Fruit fly (Drosophila melanogaster) whole organism, embryonic: ENCODE results near the gene Lip3.

Experiments used
- BtbVII ChIP-seq: fragments of 200-800 bp; sonication (Bioruptor generic); optimal IDR thresholded peaks from 3 replicates; lab custom pipeline; 2017; ENCODE audit warnings: missing biosample characterization, mild to moderate bottlenecking, missing genetic modification characterization
- CG10209 ChIP-seq: fragments of 200-800 bp; sonication (Bioruptor generic); optimal IDR thresholded peaks from 3 replicates; lab custom pipeline; 2017; ENCODE audit warnings: missing biosample characterization, mild to moderate bottlenecking, missing genetic modification characterization, missing genetic modification reagents
- CG10267 ChIP-seq: fragments of 200-800 bp; sonication (Bioruptor generic); optimal IDR thresholded peaks from 2 replicates; lab custom pipeline; 2018; ENCODE audit warnings: missing biosample characterization, mild to moderate bottlenecking, missing genetic modification characterization, moderate library complexity
- CG10321 ChIP-seq: fragments of 200-800 bp; sonication (Bioruptor generic); IDR thresholded peaks from 2 replicates; pipeline ENCODE4 v1.3.6; 2022; ENCODE audit warnings: missing biosample characterization, missing genetic modification characterization
- CG10543 ChIP-seq: fragments of 200-800 bp; sonication (Bioruptor generic); optimal IDR thresholded peaks from 3 replicates; lab custom pipeline; 2017; ENCODE audit warnings: missing biosample characterization, mild to moderate bottlenecking, missing genetic modification characterization, moderate library complexity
- CG11504 ChIP-seq: fragments of 200-800 bp; sonication (Bioruptor generic); optimal IDR thresholded peaks from 3 replicates; lab custom pipeline; 2019; ENCODE audit warnings: missing biosample characterization, mild to moderate bottlenecking, missing genetic modification characterization, moderate library complexity
- CG12769 ChIP-seq: fragments of 200-800 bp; sonication (Bioruptor generic); optimal IDR thresholded peaks from 2 replicates; lab custom pipeline; 2019; ENCODE audit warnings: missing biosample characterization, mild to moderate bottlenecking, missing genetic modification characterization, moderate library complexity
- CG14014 ChIP-seq: fragments of 200-800 bp; sonication (Bioruptor generic); IDR thresholded peaks from 2 replicates; pipeline ENCODE4 v1.3.6; 2022; ENCODE audit warnings: missing biosample characterization, missing genetic modification characterization
- CG15479 ChIP-seq: fragments of 200-800 bp; sonication (Bioruptor generic); optimal IDR thresholded peaks from 3 replicates; lab custom pipeline; 2019; ENCODE audit warnings: missing biosample characterization, mild to moderate bottlenecking, missing genetic modification characterization, moderate library complexity
- CG16863 ChIP-seq: fragments of 200-800 bp; sonication (Bioruptor generic); optimal IDR thresholded peaks from 3 replicates; lab custom pipeline; 2016; ENCODE audit warnings: missing biosample characterization, missing genetic modification characterization
- CG17802 ChIP-seq: fragments of 200-800 bp; sonication (Bioruptor generic); optimal IDR thresholded peaks from 2 replicates; lab custom pipeline; 2018; ENCODE audit warnings: missing biosample characterization, mild to moderate bottlenecking, missing genetic modification characterization, moderate library complexity
- CG18011 ChIP-seq: fragments of 200-800 bp; sonication (Bioruptor generic); optimal IDR thresholded peaks from 2 replicates; lab custom pipeline; 2017; ENCODE audit warnings: missing biosample characterization, missing genetic modification characterization, mild to moderate bottlenecking, moderate library complexity, missing genotype
- CG31365 ChIP-seq: fragments of 200-800 bp; sonication (Bioruptor generic); optimal IDR thresholded peaks from 2 replicates; lab custom pipeline; 2018; ENCODE audit warnings: missing biosample characterization, mild to moderate bottlenecking, missing genetic modification characterization
- CG3407 ChIP-seq: fragments of 200-800 bp; sonication (Bioruptor generic); optimal IDR thresholded peaks from 2 replicates; lab custom pipeline; 2018; ENCODE audit warnings: missing biosample characterization, mild to moderate bottlenecking, missing genetic modification characterization
- CG4730 ChIP-seq: fragments of 200-800 bp; sonication (Bioruptor generic); IDR thresholded peaks from 2 replicates; pipeline ENCODE4 v1.3.6; 2022; ENCODE audit warnings: missing biosample characterization, missing genetic modification characterization
- CG7357 ChIP-seq: fragments of 200-800 bp; sonication (Bioruptor generic); IDR thresholded peaks from 3 replicates; pipeline ENCODE4 v1.3.6; 2022; ENCODE audit warnings: missing biosample characterization, missing genetic modification characterization
- CG7556 ChIP-seq: fragments of 200-800 bp; sonication (Bioruptor generic); optimal IDR thresholded peaks from 2 replicates; lab custom pipeline; 2017; ENCODE audit warnings: missing biosample characterization, mild to moderate bottlenecking, missing genetic modification characterization
- CG9437 ChIP-seq: fragments of 200-800 bp; sonication (Bioruptor generic); optimal IDR thresholded peaks from 2 replicates; lab custom pipeline; 2018; ENCODE audit warnings: missing biosample characterization, mild to moderate bottlenecking, missing genetic modification characterization
- CkIIα-i1 ChIP-seq: fragments of 200-800 bp; sonication (Bioruptor generic); IDR thresholded peaks from 2 replicates; pipeline ENCODE4 v1.3.6; 2022; ENCODE audit warnings: missing biosample characterization, missing genetic modification characterization
- D19A ChIP-seq: fragments of 200-800 bp; optimal IDR thresholded peaks from 3 replicates; lab custom pipeline; 2019; ENCODE audit warnings: missing biosample characterization, mild to moderate bottlenecking, missing genetic modification characterization, moderate library complexity
- Dref ChIP-seq: fragments of 200-800 bp; sonication (Bioruptor generic); IDR thresholded peaks from 2 replicates; pipeline ENCODE4 v1.3.6; 2022; ENCODE audit warnings: missing biosample characterization, missing genetic modification characterization
- Drgx ChIP-seq: fragments of 200-800 bp; sonication (Bioruptor generic); IDR thresholded peaks from 2 replicates; pipeline ENCODE4 v1.3.6; 2022; ENCODE audit warnings: missing biosample characterization, missing genetic modification characterization
- Eip74EF ChIP-seq, 2 experiments: fragments of 200-800 bp in 1 of 2; fragments of >200 bp in 1 of 2; sonication (Bioruptor generic) in 1 of 2; optimal IDR thresholded peaks; 2 replicates each; lab custom pipeline; 2017 to 2019; ENCODE audit warnings: missing biosample characterization in 2 of 2, missing genetic modification characterization in 2 of 2, mild to moderate bottlenecking in 1 of 2, moderate library complexity in 1 of 2
- H2.0 ChIP-seq: fragments of 200-800 bp; sonication (Bioruptor generic); IDR thresholded peaks from 2 replicates; pipeline ENCODE4 v1.3.6; 2022; ENCODE audit warnings: missing biosample characterization, missing genetic modification characterization
- Hr39 ChIP-seq: fragments of >200 bp; optimal IDR thresholded peaks from 2 replicates; lab custom pipeline; 2017
- Hr78 ChIP-seq, 2 experiments: fragments of 200-800 bp in 1 of 2; fragments of >200 bp in 1 of 2; sonication (Bioruptor generic) in 1 of 2; optimal IDR thresholded peaks; 2 replicates each; lab custom pipeline; 2017 to 2019; ENCODE audit warnings: missing biosample characterization in 2 of 2, missing genetic modification characterization in 2 of 2, mild to moderate bottlenecking in 1 of 2, moderate library complexity in 1 of 2
- MBD-R2 ChIP-seq: fragments of 200-800 bp; sonication (Bioruptor generic); IDR thresholded peaks from 2 replicates; pipeline ENCODE4 v1.3.6; 2022; ENCODE audit warnings: missing biosample characterization, missing genetic modification characterization
- Max ChIP-seq: fragments of 200-800 bp; sonication (Bioruptor generic); optimal IDR thresholded peaks from 2 replicates; lab custom pipeline; 2016; ENCODE audit warnings: missing biosample characterization, mild to moderate bottlenecking, missing genetic modification characterization
- Mes4 ChIP-seq: fragments of 200-800 bp; sonication (Bioruptor generic); optimal IDR thresholded peaks from 2 replicates; lab custom pipeline; 2016; ENCODE audit warnings: missing biosample characterization, missing genetic modification characterization
- NfI ChIP-seq: fragments of 200-800 bp; sonication (Bioruptor generic); optimal IDR thresholded peaks from 3 replicates; lab custom pipeline; 2018; ENCODE audit warnings: missing biosample characterization, mild to moderate bottlenecking, missing genetic modification characterization, moderate library complexity
- Oli ChIP-seq: fragments of 200-800 bp; sonication (Bioruptor generic); optimal IDR thresholded peaks from 2 replicates; lab custom pipeline; 2018; ENCODE audit warnings: missing biosample characterization, mild to moderate bottlenecking, missing genetic modification characterization, moderate library complexity
- Opbp ChIP-seq: fragments of 200-800 bp; sonication (Bioruptor generic); IDR thresholded peaks from 3 replicates; pipeline ENCODE4 v1.3.6; 2022; ENCODE audit warnings: missing biosample characterization, missing genetic modification characterization; ENCODE audit not compliant: partially characterized antibody
- Taf1 ChIP-seq: fragments of 200-800 bp; sonication (Bioruptor generic); IDR thresholded peaks from 2 replicates; pipeline ENCODE4 v1.3.6; 2022; ENCODE audit warnings: missing biosample characterization, missing genetic modification characterization
- bab2 ChIP-seq: fragments of 200-800 bp; sonication (Bioruptor generic); optimal IDR thresholded peaks from 2 replicates; lab custom pipeline; 2016; ENCODE audit warnings: missing biosample characterization, missing genetic modification characterization
- caup ChIP-seq: fragments of 200-800 bp; sonication (Bioruptor generic); optimal IDR thresholded peaks from 3 replicates; lab custom pipeline; 2017; ENCODE audit warnings: missing biosample characterization, mild to moderate bottlenecking, missing genetic modification characterization, moderate library complexity; ENCODE audit not compliant: severe bottlenecking
- exex ChIP-seq: fragments of 200-800 bp; sonication (Bioruptor generic); optimal IDR thresholded peaks from 4 replicates; lab custom pipeline; 2018; ENCODE audit warnings: missing biosample characterization, mild to moderate bottlenecking, missing genetic modification characterization, moderate library complexity
- grn ChIP-seq: fragments of 200-800 bp; sonication (Bioruptor generic); optimal IDR thresholded peaks from 3 replicates; lab custom pipeline; 2017; ENCODE audit warnings: missing biosample characterization, missing genetic modification characterization
- lab ChIP-seq: fragments of 200-800 bp; sonication (Bioruptor generic); optimal IDR thresholded peaks from 3 replicates; lab custom pipeline; 2017; ENCODE audit warnings: missing biosample characterization, missing genetic modification characterization, mild to moderate bottlenecking, moderate library complexity, missing genetic modification reagents
- lbe ChIP-seq: fragments of 200-800 bp; sonication (Bioruptor generic); optimal IDR thresholded peaks from 2 replicates; lab custom pipeline; 2016; ENCODE audit warnings: missing biosample characterization, mild to moderate bottlenecking, missing genetic modification characterization
- lilli ChIP-seq: fragments of 200-800 bp; sonication (Bioruptor generic); optimal IDR thresholded peaks from 3 replicates; lab custom pipeline; 2016; ENCODE audit warnings: missing biosample characterization, missing genetic modification characterization
- lmd ChIP-seq: fragments of 200-800 bp; sonication (Bioruptor generic); IDR thresholded peaks from 2 replicates; pipeline ENCODE4 v1.3.6; 2022; ENCODE audit warnings: missing biosample characterization, missing genetic modification characterization
- mirr ChIP-seq: fragments of 200-800 bp; sonication (Bioruptor generic); optimal IDR thresholded peaks from 3 replicates; lab custom pipeline; 2018; ENCODE audit warnings: missing biosample characterization, mild to moderate bottlenecking, missing genetic modification characterization
- onecut ChIP-seq: fragments of 200-800 bp; sonication (Bioruptor generic); IDR thresholded peaks from 2 replicates; pipeline ENCODE4 v1.3.6; 2022; ENCODE audit warnings: missing biosample characterization, missing genetic modification characterization
- p53 ChIP-seq: fragments of 200-800 bp; sonication (Bioruptor generic); optimal IDR thresholded peaks from 2 replicates; lab custom pipeline; 2016; ENCODE audit warnings: missing biosample characterization, missing genetic modification characterization
- seq ChIP-seq: fragments of 200-800 bp; sonication (Bioruptor generic); IDR thresholded peaks from 2 replicates; pipeline ENCODE4 v1.3.6; 2022; ENCODE audit warnings: missing biosample characterization, missing genetic modification characterization
- sug ChIP-seq: fragments of 200-800 bp; optimal IDR thresholded peaks from 2 replicates; lab custom pipeline; 2019; ENCODE audit warnings: missing biosample characterization, mild to moderate bottlenecking, missing genetic modification characterization, moderate library complexity
- toy ChIP-seq: fragments of 200-800 bp; sonication (Bioruptor generic); IDR thresholded peaks from 2 replicates; pipeline ENCODE4 v1.3.6; 2022; ENCODE audit warnings: missing biosample characterization, missing genetic modification characterization
- tup ChIP-seq: fragments of 200-800 bp; sonication (Bioruptor generic); optimal IDR thresholded peaks from 2 replicates; lab custom pipeline; 2016; ENCODE audit warnings: missing biosample characterization, mild to moderate bottlenecking, missing genetic modification characterization, moderate library complexity
- vnd ChIP-seq: fragments of 200-800 bp; sonication (Bioruptor generic); IDR thresholded peaks from 3 replicates; pipeline ENCODE4 v1.3.6; 2022; ENCODE audit warnings: missing biosample characterization, missing genetic modification characterization; ENCODE audit not compliant: partially characterized antibody

The Lip3 gene

dm6 chr3R:13365665-13366414, 5.9 kb downstream of the Lip3 start (continued):
- TF ChIP-seq CG7556 (GFP tag; lab: Kevin White, UChicago) (no peak), Drgx (GFP tag; lab: Robert Waterston, UW) (no peak), p53 (GFP tag; lab: Kevin White, UChicago) (no peak), CG10267 (no peak), Taf1 (GFP tag; lab: Robert Waterston, UW) (no peak), CG15479 (no peak), bab2 (no peak), CG9437 (GFP tag; lab: Kevin White, UChicago) (no peak), CG10321 (GFP tag; lab: Robert Waterston, UW) (no peak), CG10209 (GFP tag; lab: Kevin White, UChicago) (no peak), lmd (no peak), BtbVII (GFP tag; lab: Kevin White, UChicago) (peak; percentile 30), exex (peak; percentile 65), CG17802 (tag; lab: Kevin White, UChicago) (no peak), seq (GFP tag; lab: Robert Waterston, UW) (no peak), CG16863 (GFP tag; lab: Kevin White, UChicago) (no peak), CG14014 (no peak), CG4730 (no peak; the same call in 1 of the 2 replicates), caup (peak; percentile 5), lbe (GFP tag; lab: Kevin White, UChicago) (no peak), Oli (tag; lab: Kevin White, UChicago) (peak; percentile 15), CG31365 (tag; lab: Kevin White, UChicago) (no peak), H2.0 (GFP tag; lab: Robert Waterston, UW) (no peak), Hr39 (lab: Kevin White, UChicago) (no peak), toy (no peak), mirr (GFP tag; lab: Kevin White, UChicago) (peak; percentile 82), CG12769 (tag; lab: Kevin White, UChicago) (peak; percentile 74), CG3407 (no peak), NfI (no peak), Mes4 (GFP tag; lab: Kevin White, UChicago) (no peak), Eip74EF (GFP tag; optimal IDR thresholded peaks at IDR 0.05; lab: Kevin White, UChicago) (no peak), Dref (no peak), CG7357 (GFP tag; lab: Robert Waterston, UW) (no peak), lab (GFP tag; lab: Kevin White, UChicago) (peak; percentile 19), D19A (tag; lab: Kevin White, UChicago) (peak; percentile 55), Hr78 (GFP tag; optimal IDR thresholded peaks at IDR 0.05; lab: Kevin White, UChicago) (peak in 1 of 2 experiments; percentile 29), CG18011 (GFP tag; lab: Kevin White, UChicago) (no peak), CkIIα-i1 (GFP tag; lab: Robert Waterston, UW) (no peak), grn (peak; percentile 68), CG11504 (tag; lab: Kevin White, UChicago) (peak; percentile 12), onecut (GFP tag; lab: Robert Waterston, UW) (peak; percentile 50), CG10543 (GFP tag; lab: Kevin White, UChicago) (peak; percentile 32), tup (GFP tag; lab: Kevin White, UChicago) (no peak), Max (GFP tag; lab: Kevin White, UChicago) (no peak), vnd (GFP tag; lab: Robert Waterston, UW) (no peak), lilli (no peak), MBD-R2 (GFP tag; lab: Robert Waterston, UW) (no peak), Opbp (GFP tag; lab: Robert Waterston, UW) (no peak), sug (tag; lab: Kevin White, UChicago) (peak; percentile 52)
